Worm (Caenorhabditis elegans) whole organism, L4/young adult: ENCODE measurements around the gene C06E1.7.

ENCODE experiments used
- W03F9.2 ChIP-seq: fragments of 150-350 bp; optimal IDR thresholded peaks from 2 replicates; lab custom pipeline; 2014; ENCODE audit warnings: missing biosample characterization, missing genetic modification characterization
- him-1 ChIP-seq: sonication (generic microtip); optimal IDR thresholded peaks from 2 replicates; lab custom pipeline; 2016; ENCODE audit warnings: missing genotype, missing genetic modification reagents, missing genetic modification characterization, missing compliant biosample characterization

ce11 chrIII:8555682-8556081, 37.8 kb downstream of the C06E1.7 start:
- TF ChIP-seq him-1 (tag; lab: Kevin White, UChicago) (no peak), W03F9.2 (no peak)
